Fruit fly (Drosophila melanogaster): Measurements from ENCODE around the gene CG12288.

CG12288 gene

DNA sequence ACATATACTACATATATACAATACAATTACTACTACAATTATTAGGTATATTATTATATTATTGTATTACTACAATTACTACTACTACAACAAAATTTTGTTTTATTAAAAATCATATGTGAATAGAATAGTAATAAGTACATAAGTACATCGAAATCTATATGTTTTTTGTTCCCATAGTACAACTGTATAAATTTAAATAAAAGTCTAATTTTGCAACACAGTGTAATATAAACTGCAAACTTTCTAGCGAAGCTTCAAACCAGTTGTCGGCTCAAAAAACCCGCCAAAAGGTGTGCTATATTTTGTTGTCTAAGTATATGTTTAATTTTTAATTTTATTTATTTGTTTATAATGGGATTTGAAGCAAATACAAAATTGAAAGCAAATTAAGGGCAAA, 42.5 kb downstream of the CG12288 start (continued):
- TF ChIP-seq CG43689 (GFP tag; IDR thresholded peaks at IDR 0.05) (no peak), zfh1 (GFP tag; IDR thresholded peaks at IDR 0.05) (no peak), Gsc (GFP tag; IDR thresholded peaks at IDR 0.05) (no peak), MESR4 (GFP tag; optimal IDR thresholded peaks at IDR 0.05) (no peak), inv (GFP tag; IDR thresholded peaks at IDR 0.05; ENCODE audit: partially characterized antibody) (no peak), D19A (tag; optimal IDR thresholded peaks at IDR 0.05) (peak; percentile 25), gem (tag; optimal IDR thresholded peaks at IDR 0.05) (peak; percentile 73), Sin3A (optimal IDR thresholded peaks at IDR 0.05) (no peak), CG9876 (GFP tag; optimal IDR thresholded peaks at IDR 0.05) (no peak), CG5245 (GFP tag; optimal IDR thresholded peaks at IDR 0.05) (no peak), CG11723 (GFP tag; optimal IDR thresholded peaks at IDR 0.05) (no peak), CG18619 (GFP tag; optimal IDR thresholded peaks at IDR 0.05) (no peak), stc (GFP tag; IDR thresholded peaks at IDR 0.05) (no peak), hbn (GFP tag; IDR thresholded peaks at IDR 0.05; ENCODE audit: partially characterized antibody) (no peak), vnd (GFP tag; IDR thresholded peaks at IDR 0.05; ENCODE audit: partially characterized antibody) (no peak), C15 (GFP tag; IDR thresholded peaks at IDR 0.05) (no peak), HmgD (GFP tag; optimal IDR thresholded peaks at IDR 0.05) (no peak), Fer3 (tag; optimal IDR thresholded peaks at IDR 0.05) (no peak), pfk (GFP tag; optimal IDR thresholded peaks at IDR 0.05) (no peak), CG4404 (GFP tag; IDR thresholded peaks at IDR 0.05) (no peak), YL-1 (GFP tag; optimal IDR thresholded peaks at IDR 0.05) (no peak), ewg (GFP tag; optimal IDR thresholded peaks at IDR 0.05) (no peak), Mrtf (GFP tag; IDR thresholded peaks at IDR 0.05) (no peak), ab (GFP tag; optimal IDR thresholded peaks at IDR 0.05) (no peak), CG7357 (GFP tag; IDR thresholded peaks at IDR 0.05) (no peak), sens-2 (GFP tag; IDR thresholded peaks at IDR 0.05) (no peak), CG14014 (GFP tag; IDR thresholded peaks at IDR 0.05) (no peak), jigr1 (GFP tag; IDR thresholded peaks at IDR 0.05) (no peak), Scr (GFP tag; IDR thresholded peaks at IDR 0.05; ENCODE audit: partially characterized antibody) (no peak), CG9817 (tag; optimal IDR thresholded peaks at IDR 0.05) (no peak), sug (tag; optimal IDR thresholded peaks at IDR 0.05) (no peak), Eip74EF (GFP tag; optimal IDR thresholded peaks at IDR 0.05) (peak in 1 of 2 experiments; percentile 33), CG4282 (GFP tag; optimal IDR thresholded peaks at IDR 0.05) (no peak), NFAT (GFP tag; IDR thresholded peaks at IDR 0.05) (no peak), usp (GFP tag; optimal IDR thresholded peaks at IDR 0.05) (no peak), CG10321 (GFP tag; IDR thresholded peaks at IDR 0.05) (no peak), cad (GFP tag; optimal IDR thresholded peaks at IDR 0.05) (no peak), CG17829 (tag; optimal IDR thresholded peaks at IDR 0.05) (no peak), gcm2 (GFP tag; optimal IDR thresholded peaks at IDR 0.05) (no peak), CG11085 (GFP tag; IDR thresholded peaks at IDR 0.05) (no peak), CG42726 (GFP tag; IDR thresholded peaks at IDR 0.05; ENCODE audit: partially characterized antibody) (no peak), CG12219 (GFP tag; optimal IDR thresholded peaks at IDR 0.05) (no peak), CG15479 (GFP tag; optimal IDR thresholded peaks at IDR 0.05) (no peak), CG31441 (GFP tag; IDR thresholded peaks at IDR 0.05) (0 out of 2 replicates have a peak, but pooled peaks have one; percentile 26), CG17359 (tag; optimal IDR thresholded peaks at IDR 0.05) (no peak), da (GFP tag; optimal IDR thresholded peaks at IDR 0.05) (no peak), Ets97D (GFP tag; optimal IDR thresholded peaks at IDR 0.05) (no peak), twi (tag; optimal IDR thresholded peaks at IDR 0.05) (no peak), MTF-1 (GFP tag; optimal IDR thresholded peaks at IDR 0.05; ENCODE audit: borderline replicate concordance) (no peak), sna (GFP tag; IDR thresholded peaks at IDR 0.05; ENCODE audit: partially characterized antibody) (no peak), CG8388 (GFP tag; optimal IDR thresholded peaks at IDR 0.05) (peak; percentile 36), shn (GFP tag; optimal IDR thresholded peaks at IDR 0.05) (no peak)

All from whole organism, embryonic.